Worm (Caenorhabditis elegans) whole organism, early embryonic: ENCODE data around the gene F13A7.12.
A peak's percentile ranks its signal among the peaks of the same experiment; 100 is the strongest.

Source experiments
- B0310.2 ChIP-seq: sonication (generic microtip); optimal IDR thresholded peaks from 2 replicates; lab custom pipeline; 2016; ENCODE audit warnings: mild to moderate bottlenecking, missing genetic modification characterization, missing compliant biosample characterization
- F13C5.2 ChIP-seq: sonication (generic microtip); optimal IDR thresholded peaks from 2 replicates; lab custom pipeline; 2017; ENCODE audit warnings: mild to moderate bottlenecking, missing genetic modification characterization, inconsistent platforms, missing compliant biosample characterization
- aly-1 ChIP-seq: sonication (generic microtip); optimal IDR thresholded peaks from 2 replicates; lab custom pipeline; 2016; ENCODE audit warnings: missing genetic modification characterization, missing compliant biosample characterization
- ama-1 ChIP-seq: fragments of 150-350 bp; optimal IDR thresholded peaks from 2 replicates; lab custom pipeline; 2014
- ceh-13 ChIP-seq: fragments of 200-800 bp; sonication (Bioruptor generic); optimal IDR thresholded peaks from 2 replicates; lab custom pipeline; 2018; ENCODE audit warnings: mild to moderate bottlenecking, missing genetic modification characterization, missing compliant biosample characterization
- ceh-36 ChIP-seq: sonication (generic microtip); optimal IDR thresholded peaks from 2 replicates; lab custom pipeline; 2016; ENCODE audit warnings: missing genetic modification characterization, inconsistent platforms, missing compliant biosample characterization
- ets-7 ChIP-seq: sonication (generic microtip); optimal IDR thresholded peaks from 2 replicates; lab custom pipeline; 2016; ENCODE audit warnings: missing genotype, missing genetic modification characterization, missing compliant biosample characterization
- flt-1 ChIP-seq: fragments of 200-800 bp; sonication (Bioruptor generic); IDR thresholded peaks from 2 replicates; pipeline ENCODE4 v1.3.6; 2022; ENCODE audit warnings: missing genetic modification characterization, missing compliant biosample characterization
- hmbx-1 ChIP-seq: sonication (generic microtip); optimal IDR thresholded peaks from 2 replicates; lab custom pipeline; 2016; ENCODE audit warnings: mild to moderate bottlenecking, missing genetic modification characterization, missing compliant biosample characterization
- hmg-4 ChIP-seq: fragments of 200-800 bp; sonication (Bioruptor generic); optimal IDR thresholded peaks from 2 replicates; lab custom pipeline; 2018; ENCODE audit warnings: mild to moderate bottlenecking, missing genetic modification characterization, missing compliant biosample characterization
- hnd-1 ChIP-seq: sonication (generic microtip); optimal IDR thresholded peaks from 2 replicates; lab custom pipeline; 2016; ENCODE audit warnings: missing genetic modification characterization, missing compliant biosample characterization
- pes-1 ChIP-seq: fragments of 200-800 bp; sonication (Bioruptor generic); IDR thresholded peaks from 2 replicates; pipeline ENCODE4 v1.3.6; 2022; ENCODE audit warnings: missing genetic modification reagents, missing genetic modification characterization, missing compliant biosample characterization
- scrt-1 ChIP-seq: fragments of 200-800 bp; sonication (Bioruptor generic); IDR thresholded peaks from 2 replicates; pipeline ENCODE4 v1.3.6; 2022; ENCODE audit warnings: missing genetic modification characterization, missing compliant biosample characterization
- sea-1 ChIP-seq: fragments of 200-800 bp; sonication (Bioruptor generic); conservative IDR thresholded peaks from 2 replicates; pipeline ENCODE4 v1.3.6; 2022; ENCODE audit warnings: missing genetic modification characterization, missing compliant biosample characterization
- tbx-11 ChIP-seq: fragments of 200-800 bp; sonication (Bioruptor generic); IDR thresholded peaks from 2 replicates; pipeline ENCODE4 v1.3.6; 2022; ENCODE audit warnings: missing genetic modification characterization, missing compliant biosample characterization
- tbx-37 ChIP-seq: fragments of 200-800 bp; sonication (Bioruptor generic); conservative IDR thresholded peaks from 2 replicates; pipeline ENCODE4 v1.3.6; 2022; ENCODE audit warnings: missing genetic modification reagents, missing genetic modification characterization, missing compliant biosample characterization
- tra-4 ChIP-seq: sonication (generic microtip); optimal IDR thresholded peaks from 2 replicates; lab custom pipeline; 2017; ENCODE audit warnings: missing genetic modification characterization, missing compliant biosample characterization

Gene F13A7.12

DNA sequence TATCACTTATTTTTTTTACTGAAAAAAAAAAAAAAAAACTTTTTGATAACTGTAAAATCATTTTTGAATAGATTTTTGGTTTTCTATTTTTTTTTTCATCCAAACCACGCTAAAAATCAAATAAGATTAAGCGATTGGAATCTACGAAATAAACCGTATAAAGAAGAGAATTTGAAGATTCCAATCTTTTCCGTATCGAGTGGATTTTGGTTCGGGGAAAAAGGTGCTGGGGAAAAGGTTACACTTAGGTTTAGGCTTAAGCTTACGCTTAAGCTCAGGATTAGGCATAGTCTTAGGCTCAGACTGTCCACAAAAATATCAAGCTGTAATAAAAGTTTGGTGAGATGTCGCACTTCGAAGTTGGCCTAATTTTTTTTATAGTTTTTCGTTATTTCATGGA lies at the start of gene F13A7.12:
F13A7.12 (plus strand) TSS at position 301 of the 400 bp plus-strand sequence.
- TF ChIP-seq hmbx-1 (tag; lab: Kevin White, UChicago) = no peak
- TF ChIP-seq tbx-37 = no peak
- no peak for TF ChIP-seq ceh-13 (GFP tag; lab: Kevin White, UChicago)

DNA sequence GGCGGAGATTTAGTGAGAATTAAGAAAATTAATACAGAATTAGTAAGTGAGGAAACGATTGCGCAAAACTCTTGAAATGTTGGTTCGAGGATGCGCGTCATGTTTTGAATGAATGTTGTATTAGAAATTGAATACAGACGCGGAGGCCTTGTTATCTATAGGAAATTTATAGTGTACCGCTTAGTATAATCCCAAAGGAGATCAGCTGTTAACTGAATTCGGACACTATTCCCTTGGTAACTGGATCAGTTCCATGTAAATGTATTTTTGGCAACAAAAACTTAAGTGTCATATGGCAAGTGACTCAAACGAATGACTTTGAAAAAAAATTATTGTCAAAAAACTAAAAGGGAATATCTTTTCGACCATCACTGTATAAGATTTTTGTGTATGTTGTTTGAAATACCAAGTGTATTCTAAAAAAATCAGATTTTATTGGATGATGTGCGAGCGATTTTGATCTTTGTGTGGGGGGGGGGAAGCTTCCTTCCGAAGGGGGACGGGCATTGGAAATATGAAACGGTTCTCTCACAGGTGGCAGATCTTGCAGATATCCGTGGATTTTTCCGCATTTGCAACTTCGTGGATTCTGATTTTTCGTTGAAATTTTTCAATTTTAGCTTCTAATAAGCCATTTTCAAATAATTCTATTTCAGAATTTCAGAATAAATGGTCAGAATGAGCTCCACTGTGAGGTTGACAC lies 49.3 kb upstream of the F13A7.12 start, which contains the start of the genes W08G11.5 and W08G11.1:
W08G11.5 (minus strand) TSS at position 101 of the 703 bp plus-strand sequence.
W08G11.1 (plus strand) TSS at position 653 of the 703 bp plus-strand sequence.
- TF ChIP-seq B0310.2 = no peak
- no peak for TF ChIP-seq ceh-13 (GFP tag; lab: Kevin White, UChicago)
- TF ChIP-seq tbx-11 (GFP tag; lab: Robert Waterston, UW) = no peak
- TF ChIP-seq hmg-4 = no peak
- TF ChIP-seq F13C5.2 = no peak
- no peak for TF ChIP-seq flt-1 (GFP tag; lab: Robert Waterston, UW)
- no peak for TF ChIP-seq sea-1 (GFP tag; lab: Robert Waterston, UW)
- no peak for TF ChIP-seq pes-1
- TF ChIP-seq ama-1 (lab: Kevin White, UChicago) = no peak
- no peak for TF ChIP-seq aly-1 (tag; lab: Kevin White, UChicago)
- no peak for TF ChIP-seq ceh-36 (tag; lab: Kevin White, UChicago)
- TF ChIP-seq ets-7 (tag; lab: Kevin White, UChicago) = no peak
- no peak for TF ChIP-seq hmbx-1 (tag; lab: Kevin White, UChicago)
- no peak for TF ChIP-seq tbx-37

DNA sequence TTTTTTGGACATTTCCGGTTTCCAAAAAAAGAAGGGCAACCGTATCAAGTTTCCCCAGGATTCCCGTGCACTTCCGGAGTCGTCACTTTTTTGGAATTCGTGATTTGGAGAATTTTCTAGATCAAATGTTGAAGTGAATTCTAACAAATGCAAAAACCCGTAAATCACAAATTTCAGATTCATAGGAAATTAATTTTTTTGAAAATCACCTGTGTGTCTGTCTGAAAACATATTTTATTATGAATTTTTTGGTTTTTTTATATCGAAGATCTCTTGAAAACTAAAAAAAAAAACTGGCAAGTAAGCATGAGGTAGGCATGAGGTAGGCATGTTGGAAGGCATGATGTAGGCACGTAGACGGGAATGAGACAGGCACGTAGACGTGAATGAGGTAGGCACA lies 45.8 kb upstream of the F13A7.12 start:
- TF ChIP-seq hmbx-1 (tag; lab: Kevin White, UChicago) = no peak
- no peak for TF ChIP-seq aly-1 (tag; lab: Kevin White, UChicago)
- no peak for TF ChIP-seq hmg-4
- no peak for TF ChIP-seq hnd-1 (tag; lab: Kevin White, UChicago)
- TF ChIP-seq B0310.2 = no peak
- no peak for TF ChIP-seq sea-1 (GFP tag; lab: Robert Waterston, UW)
- no peak for TF ChIP-seq ceh-36 (tag; lab: Kevin White, UChicago)
- TF ChIP-seq tra-4 (tag; lab: Kevin White, UChicago) = no peak
- TF ChIP-seq F13C5.2 = no peak
- TF ChIP-seq scrt-1 (GFP tag; lab: Robert Waterston, UW) = no peak
- TF ChIP-seq ama-1 (lab: Kevin White, UChicago) = no peak
- no peak for TF ChIP-seq tbx-37
- TF ChIP-seq flt-1 (GFP tag; lab: Robert Waterston, UW) = no peak
- no peak for TF ChIP-seq ets-7 (tag; lab: Kevin White, UChicago)
- no peak for TF ChIP-seq ceh-13 (GFP tag; lab: Kevin White, UChicago)
- no peak for TF ChIP-seq tbx-11 (GFP tag; lab: Robert Waterston, UW)
- TF ChIP-seq pes-1 = no peak

DNA sequence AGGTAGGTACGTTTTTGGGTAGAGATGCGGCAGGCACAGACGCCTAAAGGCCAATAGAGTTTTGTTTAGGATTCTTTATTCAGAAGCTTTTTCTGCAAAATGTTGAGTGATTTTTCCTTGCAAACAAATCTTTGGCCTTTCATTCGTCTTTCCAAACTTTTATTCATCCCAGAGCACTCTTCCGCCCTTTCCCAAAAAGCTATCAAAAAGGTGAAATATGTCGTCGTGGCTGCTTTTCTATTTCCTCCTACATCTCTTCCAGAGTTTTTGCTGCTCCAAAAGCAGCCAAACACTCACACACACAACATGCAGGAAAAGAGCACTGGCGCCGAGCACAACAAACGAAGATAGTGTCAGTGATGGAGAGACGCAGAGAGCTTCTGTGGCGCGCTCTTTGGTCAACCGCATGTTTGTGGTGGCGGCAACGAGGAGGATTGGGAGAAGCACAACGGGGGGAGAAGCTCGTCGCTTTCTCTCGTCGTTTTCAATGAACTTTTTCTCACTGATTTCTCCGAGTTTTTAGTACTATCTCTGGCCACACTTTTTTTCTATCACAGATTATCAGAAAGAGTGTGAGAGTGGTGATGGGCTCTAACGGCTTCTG lies 45.0 kb upstream of the F13A7.12 start:
- TF ChIP-seq ceh-13 (GFP tag; lab: Kevin White, UChicago) = no peak
- no peak for TF ChIP-seq aly-1 (tag; lab: Kevin White, UChicago)
- TF ChIP-seq tbx-37 = no peak
- no peak for TF ChIP-seq hnd-1 (tag; lab: Kevin White, UChicago)
- TF ChIP-seq tra-4 (tag; lab: Kevin White, UChicago) = no peak
- TF ChIP-seq hmg-4 = peak; percentile 13

DNA sequence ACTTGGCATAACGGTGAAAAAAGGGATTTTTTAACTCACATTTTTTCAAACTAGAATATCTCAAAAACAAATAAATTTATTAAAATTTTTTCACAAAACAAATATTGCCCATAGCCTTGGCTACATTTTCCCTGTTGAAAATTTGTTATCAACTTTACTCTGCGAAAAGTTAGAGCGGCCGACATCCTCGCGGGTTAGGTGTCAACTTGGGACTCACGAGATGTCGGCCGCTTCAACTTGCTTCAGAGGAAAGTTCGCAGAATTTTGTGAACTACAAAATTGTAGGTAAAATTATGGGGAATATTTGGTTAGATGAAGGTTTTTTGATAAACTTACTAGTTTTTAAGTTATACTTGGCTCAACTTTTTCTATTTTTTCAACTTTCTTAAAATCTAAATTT lies 44.1 kb upstream of the F13A7.12 start:
- TF ChIP-seq sea-1 (GFP tag; lab: Robert Waterston, UW) = no peak
- no peak for TF ChIP-seq B0310.2
- TF ChIP-seq pes-1 = no peak
- TF ChIP-seq hnd-1 (tag; lab: Kevin White, UChicago) = no peak

DNA sequence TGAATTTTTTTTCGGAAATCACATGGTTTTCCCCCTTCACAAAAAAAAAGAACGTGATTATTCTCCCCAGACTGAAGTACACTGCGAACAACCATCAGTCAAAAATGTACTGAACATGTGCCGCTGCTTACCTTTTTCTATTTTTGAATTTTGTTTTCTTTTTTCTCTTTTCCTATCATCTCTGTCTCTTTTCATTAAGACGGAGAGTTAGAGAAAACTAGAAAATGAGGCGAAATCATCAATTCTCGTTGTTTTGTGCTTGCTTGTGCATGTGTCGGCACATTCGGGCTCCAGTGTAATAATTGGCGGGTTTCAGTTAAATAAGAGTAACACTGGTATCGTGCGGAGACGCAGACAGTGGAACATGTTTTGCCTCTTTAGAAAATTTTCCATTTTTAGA lies 43.6 kb upstream of the F13A7.12 start:
- TF ChIP-seq F13C5.2 (no peak), ceh-13 (GFP tag; lab: Kevin White, UChicago) (no peak), pes-1 (no peak), ceh-36 (tag; lab: Kevin White, UChicago) (no peak), tbx-11 (GFP tag; lab: Robert Waterston, UW) (no peak), aly-1 (tag; lab: Kevin White, UChicago) (no peak), flt-1 (GFP tag; lab: Robert Waterston, UW) (no peak), ets-7 (tag; lab: Kevin White, UChicago) (no peak), ama-1 (lab: Kevin White, UChicago) (no peak), hmbx-1 (tag; lab: Kevin White, UChicago) (no peak), sea-1 (GFP tag; lab: Robert Waterston, UW) (no peak), B0310.2 (no peak), tbx-37 (no peak), scrt-1 (GFP tag; lab: Robert Waterston, UW) (no peak)

DNA sequence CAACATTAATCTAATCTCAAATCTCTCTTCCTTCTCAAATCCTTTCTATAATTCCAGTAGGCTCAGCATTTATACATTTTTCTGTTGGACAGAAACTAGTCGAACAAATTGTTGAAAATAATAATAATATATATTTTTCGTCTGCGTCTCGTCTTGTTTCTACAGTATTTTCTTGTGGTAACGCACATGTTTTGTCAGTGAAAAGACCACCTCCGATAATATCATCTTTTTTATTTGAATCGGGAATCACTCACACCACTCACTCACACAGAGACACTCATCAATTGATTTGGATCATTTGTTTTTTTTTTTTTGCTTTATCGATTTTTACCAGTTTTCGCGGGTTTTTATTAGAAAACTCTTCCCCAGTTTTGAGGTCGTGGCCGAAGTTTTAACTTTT lies 41.2 kb upstream of the F13A7.12 start:
- TF ChIP-seq hnd-1 (tag; lab: Kevin White, UChicago) = no peak
- TF ChIP-seq hmbx-1 (tag; lab: Kevin White, UChicago) = no peak
- no peak for TF ChIP-seq ceh-13 (GFP tag; lab: Kevin White, UChicago)
- TF ChIP-seq flt-1 (GFP tag; lab: Robert Waterston, UW) = no peak
- TF ChIP-seq hmg-4 = no peak
- no peak for TF ChIP-seq ceh-36 (tag; lab: Kevin White, UChicago)
- TF ChIP-seq scrt-1 (GFP tag; lab: Robert Waterston, UW) = no peak
- no peak for TF ChIP-seq ets-7 (tag; lab: Kevin White, UChicago)
- TF ChIP-seq tra-4 (tag; lab: Kevin White, UChicago) = no peak
- no peak; the same call in 1 of the 2 replicates for TF ChIP-seq pes-1
- no peak for TF ChIP-seq B0310.2
- no peak for TF ChIP-seq tbx-37
